Worm (Caenorhabditis elegans) whole organism, L4/young adult: ENCODE measurements around the gene W02A2.9.

Experiments
- W03F9.2 ChIP-seq: fragments of 150-350 bp; optimal IDR thresholded peaks from 2 replicates; lab custom pipeline; 2014; ENCODE audit warnings: missing biosample characterization, missing genetic modification characterization
- dao-5 ChIP-seq: sonication (generic microtip); optimal IDR thresholded peaks from 2 replicates; lab custom pipeline; 2016; ENCODE audit warnings: missing genotype, missing genetic modification characterization, moderate library complexity, missing compliant biosample characterization
- him-1 ChIP-seq: sonication (generic microtip); optimal IDR thresholded peaks from 2 replicates; lab custom pipeline; 2016; ENCODE audit warnings: missing genotype, missing genetic modification reagents, missing genetic modification characterization, missing compliant biosample characterization

W02A2.9 gene

DNA sequence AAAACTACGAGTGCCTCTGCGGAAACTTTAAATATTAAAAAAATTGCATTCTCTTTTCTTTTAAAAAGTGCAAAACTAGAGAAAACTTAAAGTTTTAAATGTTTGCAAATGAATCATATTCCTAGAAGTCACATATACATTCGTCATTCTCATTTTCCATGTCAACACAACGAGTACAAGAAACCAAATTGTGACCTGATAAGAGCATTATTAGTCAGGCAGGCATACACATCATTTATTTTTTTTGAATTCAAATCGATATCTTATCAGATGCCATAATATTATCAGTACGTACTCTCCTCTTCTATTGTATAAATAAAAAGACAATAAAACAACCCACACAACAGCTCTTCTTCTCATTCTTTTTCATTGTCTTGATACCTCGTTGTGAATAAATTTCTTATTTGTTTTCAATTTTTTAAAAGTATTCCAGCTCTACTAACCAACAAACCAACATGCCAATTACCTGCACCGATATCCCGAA is at the start of gene W02A2.9:
Gene W02A2.9, plus strand, starts transcription at position 434 of the 484 bp plus-strand sequence.
- TF ChIP-seq dao-5 (tag; lab: Kevin White, UChicago), result no peak
- no peak for TF ChIP-seq W03F9.2 (tag; lab: Kevin White, UChicago)
- no peak for TF ChIP-seq him-1 (tag; lab: Kevin White, UChicago)

DNA sequence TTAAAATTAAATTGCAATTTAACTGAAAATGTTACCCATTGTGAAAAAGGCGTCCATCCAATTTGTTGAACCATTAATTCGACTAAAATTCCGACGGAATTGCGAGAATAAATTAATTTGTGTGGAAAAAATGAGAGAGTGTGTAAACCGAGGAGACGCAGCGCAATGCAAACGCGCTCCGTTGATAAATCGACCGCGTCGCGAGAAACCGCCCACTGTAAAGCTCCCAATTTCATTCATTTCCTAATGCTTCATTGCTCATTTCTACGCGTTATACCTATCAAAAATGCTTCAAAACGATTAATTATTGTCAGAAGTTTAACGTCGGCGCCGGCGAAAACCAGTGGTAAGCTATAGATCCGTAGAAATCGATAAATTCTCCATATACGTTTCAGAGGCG is 49.7 kb upstream of the W02A2.9 start, which contains the start of the genes Y67H2A.2 and micu-1:
Gene Y67H2A.2, minus strand, starts transcription at position 74 of the 400 bp plus-strand sequence.
Gene micu-1, plus strand, starts transcription at position 181 of the 400 bp plus-strand sequence.
- TF ChIP-seq W03F9.2 (tag; lab: Kevin White, UChicago) (peak; percentile 21), dao-5 (tag; lab: Kevin White, UChicago) (no peak)

DNA sequence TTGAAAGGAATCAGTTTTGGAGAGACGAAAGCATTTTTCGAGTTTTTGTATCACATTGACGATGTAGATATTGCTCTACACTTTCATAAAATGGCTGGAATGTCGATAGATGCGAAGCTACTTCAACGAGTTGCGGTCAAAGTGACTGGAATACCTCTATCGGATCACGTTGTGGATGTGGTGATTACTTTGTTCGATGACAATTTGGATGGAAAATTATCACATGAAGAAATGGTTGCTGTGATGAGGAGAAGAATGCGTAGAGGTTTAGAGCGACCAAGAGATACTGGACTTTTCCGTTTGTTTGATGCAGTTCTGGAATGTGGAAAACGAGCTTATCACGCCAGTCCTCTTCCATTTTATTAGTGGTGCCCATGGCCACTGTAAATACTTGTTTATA is 47.8 kb upstream of the W02A2.9 start:
- TF ChIP-seq him-1 (tag; lab: Kevin White, UChicago) (no peak), dao-5 (tag; lab: Kevin White, UChicago) (no peak), W03F9.2 (tag; lab: Kevin White, UChicago) (no peak)

DNA sequence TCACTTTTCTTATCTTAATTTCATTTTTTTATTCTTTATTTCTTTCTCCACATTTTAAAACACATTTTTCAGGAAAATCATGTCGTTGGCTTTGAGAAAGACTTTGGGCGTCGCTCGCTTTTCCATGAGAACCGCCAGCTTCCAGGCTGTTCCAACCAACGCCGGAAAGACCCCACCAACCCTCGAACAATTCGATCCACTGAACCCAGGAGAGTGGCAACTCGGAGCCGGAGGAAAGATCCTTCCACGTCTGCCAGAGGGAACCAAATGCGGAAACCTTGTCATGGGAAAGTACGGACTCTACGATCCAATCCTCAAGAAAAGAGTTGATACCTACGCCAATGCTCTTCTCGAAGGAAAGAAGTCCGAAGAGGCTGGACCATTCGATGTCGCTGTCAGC is 47.4 kb upstream of the W02A2.9 start, which contains the start of gene kdp-1:
Gene kdp-1, plus strand, starts transcription at position 80 of the 400 bp plus-strand sequence.
- TF ChIP-seq him-1 (tag; lab: Kevin White, UChicago) (no peak), W03F9.2 (tag; lab: Kevin White, UChicago) (no peak), dao-5 (tag; lab: Kevin White, UChicago) (no peak)

DNA sequence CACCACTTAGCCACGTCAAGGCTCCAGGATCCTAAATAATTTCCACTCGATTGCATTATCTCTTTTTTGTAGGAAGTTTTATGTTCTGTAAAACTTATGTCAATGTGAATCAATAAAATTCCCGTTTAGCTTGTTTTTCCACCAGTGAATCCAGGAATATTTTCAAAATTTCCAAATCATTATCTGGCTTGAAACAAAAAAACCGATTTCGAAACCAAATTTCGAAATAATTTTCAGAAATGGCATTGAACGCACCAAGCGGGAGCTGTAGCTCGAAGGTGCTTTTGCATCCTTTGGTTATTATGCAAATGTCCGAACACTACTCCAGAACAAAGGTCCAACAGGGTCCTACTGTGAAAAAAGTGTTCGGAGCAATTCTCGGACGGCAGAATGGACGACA is 46.9 kb upstream of the W02A2.9 start, which contains the start of gene csn-6:
Gene csn-6, plus strand, starts transcription at position 234 of the 400 bp plus-strand sequence.
- TF ChIP-seq him-1 (tag; lab: Kevin White, UChicago), result no peak
- no peak for TF ChIP-seq W03F9.2 (tag; lab: Kevin White, UChicago)
- TF ChIP-seq dao-5 (tag; lab: Kevin White, UChicago), result no peak

DNA sequence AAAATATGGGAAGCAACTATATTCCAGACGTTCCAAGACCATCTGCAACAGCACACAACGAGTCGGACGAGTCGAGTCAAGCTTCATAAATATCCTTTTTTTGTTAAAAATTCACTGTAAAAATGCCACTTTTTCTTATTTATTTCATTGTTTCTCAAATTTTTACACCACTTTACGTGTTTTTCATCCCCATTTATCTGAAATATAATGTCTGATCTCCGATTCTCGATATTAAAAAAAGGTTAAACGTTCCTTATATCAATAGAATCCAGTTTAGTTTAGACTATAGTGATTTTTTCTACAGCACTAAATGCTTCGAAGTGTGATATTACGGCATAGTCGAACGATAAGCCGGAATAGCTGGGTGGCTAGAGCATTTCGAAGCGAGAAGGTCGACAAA is 44.0 kb upstream of the W02A2.9 start, which contains the start of gene Y67H2A.7:
Gene Y67H2A.7, plus strand, starts transcription at position 301 of the 400 bp plus-strand sequence.
- TF ChIP-seq dao-5 (tag; lab: Kevin White, UChicago) (no peak), him-1 (tag; lab: Kevin White, UChicago) (no peak), W03F9.2 (tag; lab: Kevin White, UChicago) (no peak)

DNA sequence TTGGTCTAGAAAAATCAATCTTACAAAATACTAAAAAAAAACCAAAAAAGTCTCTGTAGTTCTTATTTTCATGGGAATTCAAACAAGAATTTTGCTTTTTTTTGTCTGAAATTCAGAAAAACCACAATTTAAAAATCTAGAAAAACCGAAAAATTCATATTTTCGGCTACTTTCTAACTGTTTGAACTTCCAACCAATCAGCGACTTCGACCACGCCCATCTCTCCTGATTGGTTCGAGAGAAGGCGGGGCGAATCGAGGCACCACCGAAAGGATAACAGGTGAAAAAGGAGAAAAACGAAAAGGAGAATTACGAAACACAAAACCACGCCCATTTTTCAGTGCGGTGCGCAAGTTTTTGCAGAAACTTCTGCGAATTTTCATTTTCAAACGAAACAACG is 42.7 kb upstream of the W02A2.9 start:
- TF ChIP-seq him-1 (tag; lab: Kevin White, UChicago), result no peak
- TF ChIP-seq dao-5 (tag; lab: Kevin White, UChicago), result no peak
- TF ChIP-seq W03F9.2 (tag; lab: Kevin White, UChicago), result no peak

DNA sequence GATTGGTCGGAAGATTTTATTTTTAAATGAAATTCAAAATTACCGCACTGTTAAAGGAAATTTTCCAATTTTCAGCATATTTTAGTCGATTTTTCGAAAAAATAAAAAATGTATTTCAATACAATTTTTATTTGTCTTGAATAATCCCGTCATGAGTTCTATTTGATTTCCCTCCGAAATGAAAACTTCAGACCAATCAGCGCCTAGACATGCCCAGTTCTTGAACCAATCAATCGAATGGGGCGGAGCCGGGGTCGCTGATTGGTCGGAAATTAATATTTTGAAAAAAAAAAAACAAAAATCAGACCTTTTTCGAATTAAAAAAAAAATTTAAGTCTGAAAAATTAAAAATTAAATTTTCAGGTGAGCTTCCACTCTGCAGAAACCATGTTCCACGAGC is 37.8 kb upstream of the W02A2.9 start:
- TF ChIP-seq W03F9.2 (tag; lab: Kevin White, UChicago), result no peak
- no peak for TF ChIP-seq him-1 (tag; lab: Kevin White, UChicago)
- no peak for TF ChIP-seq dao-5 (tag; lab: Kevin White, UChicago)

DNA sequence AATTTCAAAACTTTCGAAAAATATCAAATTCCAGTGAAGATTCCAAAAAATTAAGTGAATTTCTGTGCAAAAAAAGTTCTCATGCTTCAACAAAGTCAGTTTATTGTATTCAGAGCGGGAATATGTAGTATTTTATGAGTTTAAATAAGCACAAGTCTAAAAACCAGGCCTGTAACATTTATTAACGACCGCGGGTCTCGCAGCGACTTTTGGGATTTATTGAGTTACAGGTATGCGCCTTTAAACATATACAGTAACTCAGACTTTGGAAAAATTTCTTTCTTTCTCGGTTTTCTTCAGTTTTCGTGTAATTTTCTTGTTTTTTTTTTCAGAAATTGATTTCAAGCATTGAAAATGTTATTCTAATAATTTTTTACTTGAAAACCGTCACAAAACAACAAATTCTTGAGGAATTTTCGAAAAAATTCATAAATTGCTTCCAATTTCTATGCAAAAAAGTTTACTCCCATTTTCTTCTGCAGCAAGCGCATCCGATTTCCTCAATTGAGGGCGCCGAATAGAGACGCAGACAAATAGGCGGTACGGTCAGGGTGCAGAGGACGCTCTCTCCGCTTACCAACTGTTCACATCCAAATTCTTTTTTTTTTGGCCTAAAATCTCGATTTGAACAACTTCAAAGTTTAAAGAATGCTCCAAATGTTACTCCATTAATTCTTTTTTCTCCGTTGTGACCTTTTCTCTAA is 36.0 kb upstream of the W02A2.9 start:
- TF ChIP-seq W03F9.2 (tag; lab: Kevin White, UChicago), result no peak
- no peak for TF ChIP-seq dao-5 (tag; lab: Kevin White, UChicago)
- TF ChIP-seq him-1 (tag; lab: Kevin White, UChicago), result no peak

DNA sequence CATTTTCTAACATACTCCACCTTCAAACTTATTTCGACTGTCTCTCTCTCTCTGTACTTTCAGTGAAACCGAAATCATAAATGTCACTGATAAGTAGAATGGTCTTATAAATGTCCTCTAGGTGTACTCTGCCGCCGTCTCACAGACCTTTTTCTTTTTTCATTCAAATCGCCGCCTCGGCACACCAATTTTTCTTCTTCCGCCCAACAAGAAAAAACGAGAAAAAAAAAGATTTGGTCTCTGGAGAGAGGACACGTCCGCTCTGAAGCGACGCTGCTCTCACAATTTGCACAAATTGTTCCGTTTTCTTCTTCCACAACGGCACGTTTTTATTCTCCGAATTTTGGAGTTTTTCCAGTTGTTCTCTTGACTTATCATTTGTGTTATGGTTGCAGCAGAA is 34.3 kb upstream of the W02A2.9 start:
- TF ChIP-seq dao-5 (tag; lab: Kevin White, UChicago), result no peak
- no peak for TF ChIP-seq W03F9.2 (tag; lab: Kevin White, UChicago)
- TF ChIP-seq him-1 (tag; lab: Kevin White, UChicago), result no peak

DNA sequence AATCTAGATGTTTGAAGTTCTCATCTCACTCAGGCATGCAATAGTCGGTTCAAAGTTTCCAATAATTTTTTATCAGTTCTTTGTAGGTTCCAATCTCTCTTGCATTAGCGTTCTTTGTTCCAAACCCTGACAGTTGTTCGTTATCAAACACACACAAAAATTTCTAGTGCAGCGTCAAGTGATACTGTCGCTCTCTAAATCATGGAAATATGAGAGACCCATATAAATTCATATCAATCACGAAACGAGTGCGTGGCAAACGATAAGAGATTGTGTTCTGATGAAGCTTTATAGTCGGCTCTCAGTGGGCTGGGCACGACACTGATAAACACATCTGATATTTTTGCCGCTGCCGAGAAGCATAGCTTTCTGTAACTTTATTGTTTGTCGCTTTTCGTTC is 33.3 kb upstream of the W02A2.9 start:
- TF ChIP-seq W03F9.2 (tag; lab: Kevin White, UChicago), result peak; percentile 4
- TF ChIP-seq dao-5 (tag; lab: Kevin White, UChicago), result no peak

DNA sequence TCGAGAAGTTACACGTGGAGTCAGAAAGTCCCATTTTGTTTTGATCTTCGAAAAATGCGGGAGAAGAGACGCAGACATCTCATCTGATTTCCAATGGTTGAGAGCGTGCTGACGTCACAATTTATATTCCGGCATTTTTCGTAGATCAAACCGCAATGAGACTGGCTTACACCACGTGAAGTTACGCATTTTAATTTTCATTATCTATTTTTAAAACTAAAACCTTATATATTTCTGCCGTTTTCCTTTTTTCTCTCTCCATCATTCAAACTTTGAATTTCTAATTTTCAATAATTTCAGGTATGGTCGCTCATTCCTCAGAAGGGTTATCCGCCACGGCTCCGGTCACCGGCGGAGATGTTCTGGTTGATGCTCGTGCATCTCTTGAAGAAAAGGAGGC is 32.1 kb upstream of the W02A2.9 start, which contains the start of gene fat-1:
Gene fat-1, plus strand, starts transcription at position 301 of the 400 bp plus-strand sequence.
- TF ChIP-seq him-1 (tag; lab: Kevin White, UChicago), result no peak
- no peak for TF ChIP-seq dao-5 (tag; lab: Kevin White, UChicago)
- TF ChIP-seq W03F9.2 (tag; lab: Kevin White, UChicago), result no peak

DNA sequence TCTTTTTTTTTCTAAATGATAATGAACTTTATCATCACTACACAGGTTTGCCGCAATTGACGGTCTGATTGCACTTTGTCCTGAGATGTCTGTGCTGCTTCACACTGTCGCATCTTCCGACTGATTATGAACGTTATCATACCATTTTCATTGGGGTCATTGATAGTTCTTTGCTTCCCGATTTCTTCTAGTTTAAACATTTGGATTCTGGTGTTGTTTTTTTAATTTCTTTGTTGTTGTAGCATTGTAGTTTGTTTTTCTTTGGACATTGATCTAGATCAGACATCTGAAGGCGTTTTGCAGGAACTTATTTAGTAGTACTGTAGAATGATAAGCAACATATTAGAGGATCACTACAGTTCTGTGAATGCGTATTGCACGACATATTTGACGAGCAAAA is 28.7 kb upstream of the W02A2.9 start:
- TF ChIP-seq him-1 (tag; lab: Kevin White, UChicago), result no peak
- no peak for TF ChIP-seq dao-5 (tag; lab: Kevin White, UChicago)
- TF ChIP-seq W03F9.2 (tag; lab: Kevin White, UChicago), result no peak
